Worm (Caenorhabditis elegans) whole organism, late embryonic: ENCODE data around the gene Y32B12B.4.

Experiments used
- ama-1 ChIP-seq: fragments of 150-350 bp; optimal IDR thresholded peaks from 2 replicates; lab custom pipeline; 2014
- ceh-30 ChIP-seq: fragments of 150-350 bp; optimal IDR thresholded peaks from 2 replicates; lab custom pipeline; 2014; ENCODE audit warnings: missing biosample characterization, missing genetic modification characterization
- che-1 ChIP-seq: sonication (generic microtip); optimal IDR thresholded peaks from 2 replicates; lab custom pipeline; 2016; ENCODE audit warnings: mild to moderate bottlenecking, missing genetic modification characterization, missing compliant biosample characterization
- dve-1 ChIP-seq: sonication (generic microtip); optimal IDR thresholded peaks from 2 replicates; lab custom pipeline; 2017; ENCODE audit warnings: antibody characterized with exemption, mild to moderate bottlenecking, missing genetic modification characterization, missing compliant biosample characterization
- nfya-1 ChIP-seq: sonication (generic microtip); optimal IDR thresholded peaks from 2 replicates; lab custom pipeline; 2017; ENCODE audit warnings: missing genetic modification characterization, mild to moderate bottlenecking, missing compliant biosample characterization, antibody characterized with exemption, moderate library complexity
- nhr-11 ChIP-seq: fragments of 150-350 bp; optimal IDR thresholded peaks from 2 replicates; lab custom pipeline; 2014; ENCODE audit warnings: missing biosample characterization, missing genetic modification characterization
- pax-1 ChIP-seq: fragments of 150-350 bp; optimal IDR thresholded peaks from 2 replicates; lab custom pipeline; 2014; ENCODE audit warnings: missing biosample characterization, missing genetic modification characterization
- pqm-1 ChIP-seq: sonication (generic microtip); optimal IDR thresholded peaks from 2 replicates; lab custom pipeline; 2016; ENCODE audit warnings: missing genetic modification characterization, missing compliant biosample characterization
- rnt-1 ChIP-seq: sonication (generic microtip); optimal IDR thresholded peaks from 2 replicates; lab custom pipeline; 2016; ENCODE audit warnings: missing genetic modification characterization, missing compliant biosample characterization
- ttx-3 ChIP-seq: sonication (generic microtip); optimal IDR thresholded peaks from 2 replicates; lab custom pipeline; 2016; ENCODE audit warnings: missing genetic modification reagents, missing genetic modification characterization, missing compliant biosample characterization

- TF ChIP-seq pqm-1 (no peak), rnt-1 (tag; lab: Kevin White, UChicago) (no peak), nfya-1 (no peak), ttx-3 (no peak), pax-1 (tag; lab: Kevin White, UChicago) (no peak), nhr-11 (tag; lab: Kevin White, UChicago) (no peak), ceh-30 (tag; lab: Kevin White, UChicago) (no peak), che-1 (tag; lab: Kevin White, UChicago) (no peak), dve-1 (no peak), ama-1 (no peak)
These were observed 30.9 kb upstream of the Y32B12B.4 start, which contains the start of gene srw-34 for ce11 chrV:16522242-16522641.
